Fruit fly (Drosophila melanogaster) whole organism, embryonic: ENCODE measurements around the gene CG42579.
A peak's percentile ranks its signal among the peaks of the same experiment; 100 is the strongest.

Experiments used
- Ada2b ChIP-seq: fragments of 200-800 bp; sonication (Bioruptor generic); IDR thresholded peaks from 2 replicates; pipeline ENCODE4 v1.3.6; 2022; ENCODE audit warnings: missing biosample characterization, missing genetic modification characterization
- CG10267 ChIP-seq: fragments of 200-800 bp; sonication (Bioruptor generic); optimal IDR thresholded peaks from 2 replicates; lab custom pipeline; 2018; ENCODE audit warnings: missing biosample characterization, mild to moderate bottlenecking, missing genetic modification characterization, moderate library complexity
- CG12769 ChIP-seq: fragments of 200-800 bp; sonication (Bioruptor generic); optimal IDR thresholded peaks from 2 replicates; lab custom pipeline; 2019; ENCODE audit warnings: missing biosample characterization, mild to moderate bottlenecking, missing genetic modification characterization, moderate library complexity
- CG14050 ChIP-seq: fragments of 200-800 bp; sonication (Bioruptor generic); IDR thresholded peaks from 3 replicates; pipeline ENCODE4 v1.3.6; 2022; ENCODE audit warnings: missing biosample characterization, missing genetic modification characterization
- CG14860 ChIP-seq: fragments of 200-800 bp; sonication (Bioruptor generic); IDR thresholded peaks from 3 replicates; pipeline ENCODE4 v1.3.6; 2022; ENCODE audit warnings: missing biosample characterization, missing genetic modification characterization; ENCODE audit not compliant: partially characterized antibody
- CG16815 ChIP-seq: fragments of 200-800 bp; sonication (Bioruptor generic); optimal IDR thresholded peaks from 3 replicates; lab custom pipeline; 2017; ENCODE audit warnings: missing biosample characterization, mild to moderate bottlenecking, missing genetic modification characterization
- CG17612 ChIP-seq: fragments of 200-800 bp; sonication (Bioruptor generic); IDR thresholded peaks from 2 replicates; pipeline ENCODE4 v1.3.6; 2022; ENCODE audit warnings: missing biosample characterization, missing genetic modification characterization
- CG2116 ChIP-seq: fragments of 200-800 bp; sonication (Bioruptor generic); optimal IDR thresholded peaks from 3 replicates; lab custom pipeline; 2018; ENCODE audit warnings: missing biosample characterization, mild to moderate bottlenecking, missing genetic modification characterization
- CG2199 ChIP-seq: fragments of 200-800 bp; sonication (Bioruptor generic); IDR thresholded peaks from 3 replicates; pipeline ENCODE4 v1.3.6; 2022; ENCODE audit warnings: missing biosample characterization, missing genetic modification characterization
- CG2875 ChIP-seq: fragments of 200-800 bp; sonication (Bioruptor generic); optimal IDR thresholded peaks from 2 replicates; lab custom pipeline; 2017; ENCODE audit warnings: missing biosample characterization, mild to moderate bottlenecking, missing genetic modification characterization, missing genetic modification reagents
- CG3995 ChIP-seq: fragments of 200-800 bp; sonication (Bioruptor generic); optimal IDR thresholded peaks from 3 replicates; lab custom pipeline; 2016; ENCODE audit warnings: missing biosample characterization, missing genetic modification characterization
- CG4328 ChIP-seq: fragments of 200-800 bp; sonication (Bioruptor generic); optimal IDR thresholded peaks from 3 replicates; lab custom pipeline; 2017; ENCODE audit warnings: missing biosample characterization, missing genetic modification reagents, missing genetic modification characterization
- CG4404 ChIP-seq: fragments of 200-800 bp; sonication (Bioruptor generic); IDR thresholded peaks from 2 replicates; pipeline ENCODE4 v1.3.6; 2022; ENCODE audit warnings: missing biosample characterization, missing genetic modification characterization
- CG4424 ChIP-seq: fragments of 200-800 bp; sonication (Bioruptor generic); optimal IDR thresholded peaks from 3 replicates; lab custom pipeline; 2016; ENCODE audit warnings: missing biosample characterization, missing genetic modification characterization
- CG5180 ChIP-seq: fragments of 200-800 bp; sonication (Bioruptor generic); optimal IDR thresholded peaks from 3 replicates; lab custom pipeline; 2017; ENCODE audit warnings: missing biosample characterization, missing genetic modification characterization, mild to moderate bottlenecking, moderate library complexity, missing genetic modification reagents
- CG5245 ChIP-seq: fragments of 200-800 bp; sonication (Bioruptor generic); optimal IDR thresholded peaks from 3 replicates; lab custom pipeline; 2016; ENCODE audit warnings: missing biosample characterization, missing genetic modification characterization
- CG7271 ChIP-seq: fragments of 200-800 bp; sonication (Bioruptor generic); optimal IDR thresholded peaks from 2 replicates; lab custom pipeline; 2018; ENCODE audit warnings: missing biosample characterization, mild to moderate bottlenecking, missing genetic modification characterization, moderate library complexity
- CG7963 ChIP-seq: fragments of 200-800 bp; sonication (Bioruptor generic); IDR thresholded peaks from 3 replicates; pipeline ENCODE4 v1.3.6; 2022; ENCODE audit warnings: missing biosample characterization, missing genetic modification characterization; ENCODE audit not compliant: partially characterized antibody
- CHES-1-like ChIP-seq: fragments of 200-800 bp; sonication (Bioruptor generic); optimal IDR thresholded peaks from 2 replicates; lab custom pipeline; 2016; ENCODE audit warnings: missing biosample characterization, missing genetic modification characterization
- Fer3 ChIP-seq: fragments of 200-800 bp; sonication (Bioruptor generic); optimal IDR thresholded peaks from 2 replicates; lab custom pipeline; 2018; ENCODE audit warnings: missing biosample characterization, mild to moderate bottlenecking, missing genetic modification characterization, moderate library complexity
- MTF-1 ChIP-seq: fragments of 200-800 bp; sonication (Bioruptor generic); optimal IDR thresholded peaks from 2 replicates; lab custom pipeline; 2018; ENCODE audit warnings: missing biosample characterization, mild to moderate bottlenecking, missing genetic modification characterization, borderline replicate concordance
- Mrtf ChIP-seq: fragments of 200-800 bp; sonication (Bioruptor generic); IDR thresholded peaks from 3 replicates; pipeline ENCODE4 v1.3.6; 2022; ENCODE audit warnings: missing biosample characterization, missing genetic modification characterization
- Opbp ChIP-seq: fragments of 200-800 bp; sonication (Bioruptor generic); IDR thresholded peaks from 3 replicates; pipeline ENCODE4 v1.3.6; 2022; ENCODE audit warnings: missing biosample characterization, missing genetic modification characterization; ENCODE audit not compliant: partially characterized antibody
- PHDP ChIP-seq: fragments of 200-800 bp; sonication (Bioruptor generic); optimal IDR thresholded peaks from 3 replicates; lab custom pipeline; 2018; ENCODE audit warnings: missing biosample characterization, mild to moderate bottlenecking, missing genetic modification characterization, moderate library complexity
- Pdp1 ChIP-seq, 2 experiments: fragments of 200-800 bp; sonication (Bioruptor generic); optimal IDR thresholded peaks; 3 replicates each; lab custom pipeline; 2016; ENCODE audit warnings: missing biosample characterization in 2 of 2, missing genetic modification characterization in 2 of 2, mild to moderate bottlenecking in 1 of 2, moderate library complexity in 1 of 2
- Stat92E ChIP-seq, 3 experiments: fragments of >200 bp in 2 of 3; fragments of 200-800 bp in 1 of 3; sonication (Bioruptor generic) in 1 of 3; optimal IDR thresholded peaks; 2 replicates each; lab custom pipeline; 2017 to 2019; ENCODE audit warnings: missing biosample characterization in 3 of 3, missing genetic modification characterization in 3 of 3, mild to moderate bottlenecking in 1 of 3, moderate library complexity in 1 of 3
- ash1 ChIP-seq: fragments of 200-800 bp; sonication (Bioruptor generic); optimal IDR thresholded peaks from 2 replicates; lab custom pipeline; 2018; ENCODE audit warnings: missing biosample characterization, mild to moderate bottlenecking, missing genetic modification characterization
- ato ChIP-seq: fragments of 200-800 bp; sonication (Bioruptor generic); IDR thresholded peaks from 2 replicates; pipeline ENCODE4 v1.3.6; 2022; ENCODE audit warnings: missing biosample characterization, missing genetic modification characterization; ENCODE audit not compliant: partially characterized antibody
- br ChIP-seq: fragments of >200 bp; optimal IDR thresholded peaks from 2 replicates; lab custom pipeline; 2017
- chif ChIP-seq, 2 experiments: fragments of 200-800 bp; sonication (Bioruptor generic); optimal IDR thresholded peaks; 3 replicates each; lab custom pipeline; 2016; ENCODE audit warnings: missing biosample characterization in 2 of 2, missing genetic modification characterization in 2 of 2
- chinmo ChIP-seq: fragments of 200-800 bp; sonication (Bioruptor generic); IDR thresholded peaks from 4 replicates; pipeline ENCODE4 v1.3.6; 2022; ENCODE audit warnings: missing biosample characterization, missing genetic modification characterization; ENCODE audit not compliant: partially characterized antibody
- chn ChIP-seq: fragments of 200-800 bp; sonication (Bioruptor generic); optimal IDR thresholded peaks from 2 replicates; lab custom pipeline; 2016; ENCODE audit warnings: missing biosample characterization, missing genetic modification characterization
- crc ChIP-seq: fragments of 200-800 bp; sonication (Bioruptor generic); optimal IDR thresholded peaks from 2 replicates; lab custom pipeline; 2016; ENCODE audit warnings: missing biosample characterization, missing genetic modification characterization
- crp ChIP-seq, 2 experiments: fragments of 200-800 bp; sonication (Bioruptor generic); optimal IDR thresholded peaks; 2 replicates in 1 of 2; 3 replicates in 1 of 2; lab custom pipeline; 2017; ENCODE audit warnings: missing biosample characterization in 2 of 2, missing genetic modification characterization in 2 of 2, mild to moderate bottlenecking in 1 of 2, moderate library complexity in 1 of 2
- dmrt99B ChIP-seq: fragments of 200-800 bp; sonication (Bioruptor generic); optimal IDR thresholded peaks from 2 replicates; lab custom pipeline; 2018; ENCODE audit warnings: missing biosample characterization, mild to moderate bottlenecking, missing genetic modification characterization, moderate library complexity
- grau ChIP-seq: fragments of 200-800 bp; optimal IDR thresholded peaks from 3 replicates; lab custom pipeline; 2019; ENCODE audit warnings: missing biosample characterization, mild to moderate bottlenecking, missing genetic modification characterization, moderate library complexity
- gro ChIP-seq: fragments of 200-800 bp; sonication (Bioruptor generic); optimal IDR thresholded peaks from 2 replicates; lab custom pipeline; 2016; ENCODE audit warnings: missing biosample characterization, missing genetic modification characterization
- mam ChIP-seq: fragments of 200-800 bp; sonication (Bioruptor generic); optimal IDR thresholded peaks from 3 replicates; lab custom pipeline; 2016; ENCODE audit warnings: missing biosample characterization, missing genetic modification characterization
- pho ChIP-seq: fragments of 200-800 bp; sonication (Bioruptor generic); optimal IDR thresholded peaks from 2 replicates; lab custom pipeline; 2016; ENCODE audit warnings: missing biosample characterization, missing genetic modification characterization
- pzg ChIP-seq: fragments of 200-800 bp; sonication (Bioruptor generic); optimal IDR thresholded peaks from 3 replicates; lab custom pipeline; 2018; ENCODE audit warnings: missing biosample characterization, mild to moderate bottlenecking, missing genetic modification characterization, moderate library complexity
- sim ChIP-seq: fragments of 200-800 bp; sonication (Bioruptor generic); IDR thresholded peaks from 2 replicates; pipeline ENCODE4 v1.3.6; 2022; ENCODE audit warnings: missing biosample characterization, missing genetic modification characterization
- sqz ChIP-seq: fragments of 200-800 bp; sonication (Bioruptor generic); optimal IDR thresholded peaks from 3 replicates; lab custom pipeline; 2018; ENCODE audit warnings: missing biosample characterization, mild to moderate bottlenecking, missing genetic modification characterization
- sr ChIP-seq: fragments of 200-800 bp; sonication (Bioruptor generic); IDR thresholded peaks from 3 replicates; pipeline ENCODE4 v1.3.6; 2022; ENCODE audit warnings: missing biosample characterization, missing genetic modification characterization
- sug ChIP-seq: fragments of 200-800 bp; optimal IDR thresholded peaks from 2 replicates; lab custom pipeline; 2019; ENCODE audit warnings: missing biosample characterization, mild to moderate bottlenecking, missing genetic modification characterization, moderate library complexity
- tin ChIP-seq: fragments of 200-800 bp; sonication (Bioruptor generic); optimal IDR thresholded peaks from 3 replicates; lab custom pipeline; 2016; ENCODE audit warnings: missing biosample characterization, missing genetic modification characterization
- tx ChIP-seq: fragments of 200-800 bp; sonication (Bioruptor generic); optimal IDR thresholded peaks from 2 replicates; lab custom pipeline; 2016; ENCODE audit warnings: missing biosample characterization, missing genetic modification characterization
- unc-4 ChIP-seq: fragments of 200-800 bp; sonication (Bioruptor generic); IDR thresholded peaks from 2 replicates; pipeline ENCODE4 v1.3.6; 2022; ENCODE audit warnings: missing biosample characterization, missing genetic modification characterization; ENCODE audit not compliant: partially characterized antibody
- vnd ChIP-seq: fragments of 200-800 bp; sonication (Bioruptor generic); IDR thresholded peaks from 3 replicates; pipeline ENCODE4 v1.3.6; 2022; ENCODE audit warnings: missing biosample characterization, missing genetic modification characterization; ENCODE audit not compliant: partially characterized antibody
- yki ChIP-seq: fragments of >200 bp; optimal IDR thresholded peaks from 3 replicates; lab custom pipeline; 2018
- zf30C ChIP-seq: fragments of 200-800 bp; sonication (Bioruptor generic); optimal IDR thresholded peaks from 3 replicates; lab custom pipeline; 2018; ENCODE audit warnings: missing biosample characterization, mild to moderate bottlenecking, missing genetic modification characterization

Gene CG42579

DNA sequence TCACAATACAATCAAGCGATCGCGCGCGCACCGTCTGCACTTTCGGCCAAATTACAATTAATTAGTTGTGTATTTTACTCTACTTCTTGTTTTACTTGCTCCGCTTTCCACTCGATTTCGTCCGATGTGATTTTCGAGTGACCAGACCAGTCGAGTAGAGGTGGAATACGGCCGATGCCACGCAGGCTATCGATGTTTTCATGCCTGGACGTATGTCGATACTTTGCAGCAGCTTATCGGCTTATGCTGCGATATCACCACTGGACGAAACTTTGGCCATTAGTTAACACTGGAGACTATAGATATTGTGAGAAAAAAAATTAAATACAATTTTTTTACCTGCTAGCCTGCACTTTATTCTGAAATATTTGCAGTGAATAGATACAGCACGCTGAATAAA, 16.9 kb upstream of the CG42579 start, which contains the start of gene RhoGAP19D (continued):
- TF ChIP-seq Pdp1 (GFP tag; optimal IDR thresholded peaks at IDR 0.05; lab: Kevin White, UChicago), result peak; percentile 58 to 62
- peak; percentile 36; the same call in 1 of the 2 replicates for TF ChIP-seq Ada2b (GFP tag; lab: Robert Waterston, UW)
- no peak for TF ChIP-seq CG2199 (GFP tag; lab: Robert Waterston, UW)
- peak; percentile 93 for TF ChIP-seq CG10267 (tag; lab: Kevin White, UChicago)
- no peak for TF ChIP-seq sqz
- TF ChIP-seq CG14050, result no peak
- TF ChIP-seq CG17612 (GFP tag; lab: Robert Waterston, UW), result peak; percentile 23; the same call in 1 of the 2 replicates
- TF ChIP-seq vnd (GFP tag; lab: Robert Waterston, UW), result peak; percentile 93
- peak; percentile 39 for TF ChIP-seq sug
- TF ChIP-seq CG2875 (GFP tag; lab: Kevin White, UChicago), result no peak
- peak; percentile 67 for TF ChIP-seq CHES-1-like (GFP tag; lab: Kevin White, UChicago)
- TF ChIP-seq CG4328, result no peak
- TF ChIP-seq PHDP (tag; lab: Kevin White, UChicago), result peak; percentile 5
- peak; percentile 17 for TF ChIP-seq zf30C (GFP tag; lab: Kevin White, UChicago)
- TF ChIP-seq CG16815, result no peak
- TF ChIP-seq grau (tag; lab: Kevin White, UChicago), result peak; percentile 47
- TF ChIP-seq CG2116 (GFP tag; lab: Kevin White, UChicago), result peak; percentile 89
- peak; percentile 80 for TF ChIP-seq mam (GFP tag; lab: Kevin White, UChicago)
- no peak for TF ChIP-seq MTF-1 (GFP tag; lab: Kevin White, UChicago)
- TF ChIP-seq Opbp (GFP tag; lab: Robert Waterston, UW), result peak; percentile 97
- TF ChIP-seq chn (GFP tag; lab: Kevin White, UChicago), result peak; percentile 68
- TF ChIP-seq tx (GFP tag; lab: Kevin White, UChicago), result peak; percentile 54
- TF ChIP-seq CG5245 (GFP tag; lab: Kevin White, UChicago), result peak; percentile 28
- no peak for TF ChIP-seq crc (GFP tag; lab: Kevin White, UChicago)
- TF ChIP-seq chif (GFP tag; optimal IDR thresholded peaks at IDR 0.05; lab: Kevin White, UChicago), result peak; percentile 32 to 42
- TF ChIP-seq CG4424 (GFP tag; lab: Kevin White, UChicago), result peak; percentile 48
- 0 out of 2 replicates have a peak, but pooled peaks have one; percentile 27 for TF ChIP-seq CG4404 (GFP tag; lab: Robert Waterston, UW)
- peak; percentile 76 for TF ChIP-seq pho (GFP tag; lab: Kevin White, UChicago)
- peak; percentile 83 for TF ChIP-seq CG14860 (GFP tag; lab: Robert Waterston, UW)
- peak; percentile 8 for TF ChIP-seq CG7271 (tag; lab: Kevin White, UChicago)
- TF ChIP-seq ato, result peak; percentile 92
- no peak for TF ChIP-seq sim (GFP tag; lab: Robert Waterston, UW)
- TF ChIP-seq pzg, result peak; percentile 96
- TF ChIP-seq ash1 (GFP tag; lab: Kevin White, UChicago), result peak; percentile 25
- TF ChIP-seq dmrt99B (tag; lab: Kevin White, UChicago), result peak; percentile 2
- TF ChIP-seq tin (GFP tag; lab: Kevin White, UChicago), result peak; percentile 63
- TF ChIP-seq yki, result no peak
- TF ChIP-seq sr (GFP tag; lab: Robert Waterston, UW), result no peak
- peak; percentile 26 for TF ChIP-seq Fer3 (tag; lab: Kevin White, UChicago)
- TF ChIP-seq unc-4 (GFP tag; lab: Robert Waterston, UW), result peak; percentile 86
- TF ChIP-seq Mrtf (GFP tag; lab: Robert Waterston, UW), result no peak
- TF ChIP-seq br (lab: Kevin White, UChicago), result no peak
- no peak for TF ChIP-seq crp (GFP tag; optimal IDR thresholded peaks at IDR 0.05; lab: Kevin White, UChicago)
- no peak for TF ChIP-seq Stat92E (GFP tag; optimal IDR thresholded peaks at IDR 0.05; lab: Kevin White, UChicago)
- no peak for TF ChIP-seq CG5180
- TF ChIP-seq CG3995 (GFP tag; lab: Kevin White, UChicago), result peak; percentile 88
- peak; percentile 71 for TF ChIP-seq gro
- peak; percentile 69 for TF ChIP-seq CG12769 (tag; lab: Kevin White, UChicago)
- TF ChIP-seq CG7963 (GFP tag; lab: Robert Waterston, UW), result peak; percentile 93
- peak; percentile 93 for TF ChIP-seq chinmo (GFP tag; lab: Robert Waterston, UW)
